Fruit fly (Drosophila melanogaster) whole organism, prepupa: ENCODE data around the gene rsh.

Experiments used
- CG10631 ChIP-seq: fragments of 200-800 bp; sonication (Bioruptor generic); optimal IDR thresholded peaks from 2 replicates; lab custom pipeline; 2016; ENCODE audit warnings: missing biosample characterization, missing genetic modification characterization
- CG11294 ChIP-seq: fragments of 200-800 bp; sonication (Bioruptor generic); IDR thresholded peaks from 2 replicates; pipeline ENCODE4 v1.3.6; 2022; ENCODE audit warnings: missing biosample characterization, missing genetic modification characterization
- CG11902 ChIP-seq: fragments of 200-800 bp; sonication (Bioruptor generic); optimal IDR thresholded peaks from 3 replicates; lab custom pipeline; 2016; ENCODE audit warnings: missing biosample characterization, missing genetic modification characterization
- CG15336 ChIP-seq: fragments of 200-800 bp; sonication (Bioruptor generic); IDR thresholded peaks from 2 replicates; pipeline ENCODE4 v1.3.6; 2022; ENCODE audit warnings: missing biosample characterization, missing genetic modification characterization
- CG3032 ChIP-seq: fragments of 200-800 bp; optimal IDR thresholded peaks from 2 replicates; lab custom pipeline; 2019; ENCODE audit warnings: missing biosample characterization, mild to moderate bottlenecking, missing genetic modification characterization, moderate library complexity
- CG32006 ChIP-seq: fragments of 200-800 bp; sonication (Bioruptor generic); optimal IDR thresholded peaks from 3 replicates; lab custom pipeline; 2017; ENCODE audit warnings: missing biosample characterization, mild to moderate bottlenecking, missing genetic modification characterization
- CG3919 ChIP-seq: fragments of 200-800 bp; sonication (Bioruptor generic); optimal IDR thresholded peaks from 3 replicates; lab custom pipeline; 2016; ENCODE audit warnings: missing biosample characterization, missing genetic modification characterization
- CG6276 ChIP-seq: fragments of 200-800 bp; sonication (Bioruptor generic); optimal IDR thresholded peaks from 2 replicates; lab custom pipeline; 2017; ENCODE audit warnings: missing biosample characterization, mild to moderate bottlenecking, missing genetic modification characterization
- CG6808 ChIP-seq: fragments of 200-800 bp; sonication (Bioruptor generic); optimal IDR thresholded peaks from 3 replicates; lab custom pipeline; 2017; ENCODE audit warnings: missing biosample characterization, missing genetic modification characterization, mild to moderate bottlenecking, moderate library complexity, missing genetic modification reagents
- CG6854 ChIP-seq: fragments of 200-800 bp; sonication (Bioruptor generic); optimal IDR thresholded peaks from 2 replicates; lab custom pipeline; 2017; ENCODE audit warnings: missing biosample characterization, mild to moderate bottlenecking, missing genetic modification characterization
- CG7368 ChIP-seq: fragments of 200-800 bp; sonication (Bioruptor generic); optimal IDR thresholded peaks from 3 replicates; lab custom pipeline; 2016; ENCODE audit warnings: missing biosample characterization, missing genetic modification characterization
- CG8119 ChIP-seq: fragments of 200-800 bp; sonication (Bioruptor generic); IDR thresholded peaks from 3 replicates; pipeline ENCODE4 v1.3.6; 2022; ENCODE audit warnings: missing biosample characterization, missing genetic modification characterization
- CG8319 ChIP-seq: fragments of 200-800 bp; sonication (Bioruptor generic); optimal IDR thresholded peaks from 3 replicates; lab custom pipeline; 2016; ENCODE audit warnings: missing biosample characterization, missing genetic modification characterization
- CG8632 ChIP-seq: fragments of 200-800 bp; sonication (Bioruptor generic); optimal IDR thresholded peaks from 3 replicates; lab custom pipeline; 2016; ENCODE audit warnings: missing biosample characterization, missing genetic modification characterization
- Eip75B ChIP-seq: fragments of 200-800 bp; sonication (Bioruptor generic); optimal IDR thresholded peaks from 3 replicates; lab custom pipeline; 2016; ENCODE audit warnings: missing biosample characterization, missing genetic modification characterization
- Eip78C ChIP-seq: fragments of 200-800 bp; sonication (Bioruptor generic); peaks from one replicate; lab custom pipeline; 2016; ENCODE audit warnings: missing biosample characterization, missing genetic modification characterization
- Ets21C ChIP-seq: fragments of 200-800 bp; sonication (Bioruptor generic); optimal IDR thresholded peaks from 3 replicates; lab custom pipeline; 2016; ENCODE audit warnings: missing biosample characterization, missing genetic modification characterization
- Hr39 ChIP-seq: fragments of 200-800 bp; sonication (Bioruptor generic); optimal IDR thresholded peaks from 2 replicates; lab custom pipeline; 2016; ENCODE audit warnings: missing biosample characterization, missing genetic modification characterization
- Lpt ChIP-seq: fragments of 200-800 bp; sonication (Bioruptor generic); optimal IDR thresholded peaks from 3 replicates; lab custom pipeline; 2016; ENCODE audit warnings: missing biosample characterization, missing genetic modification characterization
- Sox14 ChIP-seq: fragments of 200-800 bp; sonication (Bioruptor generic); optimal IDR thresholded peaks from 3 replicates; lab custom pipeline; 2016; ENCODE audit warnings: missing biosample characterization, missing genetic modification characterization
- Sox15 ChIP-seq: fragments of 200-800 bp; sonication (Bioruptor generic); optimal IDR thresholded peaks from 3 replicates; lab custom pipeline; 2016; ENCODE audit warnings: missing biosample characterization, missing genetic modification characterization
- acj6 ChIP-seq: fragments of 200-800 bp; sonication (Bioruptor generic); optimal IDR thresholded peaks from 3 replicates; lab custom pipeline; 2016; ENCODE audit warnings: missing biosample characterization, missing genetic modification characterization
- cyc ChIP-seq: fragments of 200-800 bp; sonication (Bioruptor generic); optimal IDR thresholded peaks from 3 replicates; lab custom pipeline; 2016; ENCODE audit warnings: missing biosample characterization, missing genetic modification characterization
- dac ChIP-seq: fragments of 200-800 bp; sonication (Bioruptor generic); optimal IDR thresholded peaks from 2 replicates; lab custom pipeline; 2017; ENCODE audit warnings: missing biosample characterization, mild to moderate bottlenecking, missing genetic modification characterization
- dsx ChIP-seq: fragments of 200-800 bp; optimal IDR thresholded peaks from 3 replicates; lab custom pipeline; 2019; ENCODE audit warnings: missing biosample characterization, mild to moderate bottlenecking, missing genetic modification characterization, moderate library complexity; ENCODE audit not compliant: poor library complexity, severe bottlenecking
- eg ChIP-seq: fragments of 200-800 bp; sonication (Bioruptor generic); IDR thresholded peaks from 3 replicates; pipeline ENCODE4 v1.3.6; 2022; ENCODE audit warnings: missing biosample characterization, missing genetic modification characterization
- fd59A ChIP-seq: fragments of 200-800 bp; sonication (Bioruptor generic); optimal IDR thresholded peaks from 2 replicates; lab custom pipeline; 2017; ENCODE audit warnings: missing biosample characterization, mild to moderate bottlenecking, missing genetic modification characterization, missing genetic modification reagents
- fkh ChIP-seq: fragments of 200-800 bp; sonication (Bioruptor generic); optimal IDR thresholded peaks from 3 replicates; lab custom pipeline; 2017; ENCODE audit warnings: missing biosample characterization, mild to moderate bottlenecking, missing genetic modification characterization, moderate library complexity
- lz ChIP-seq: fragments of 200-800 bp; sonication (Bioruptor generic); optimal IDR thresholded peaks from 3 replicates; lab custom pipeline; 2016; ENCODE audit warnings: missing biosample characterization, missing genetic modification characterization
- ss ChIP-seq, 2 experiments: fragments of 200-800 bp; sonication (Bioruptor generic); optimal IDR thresholded peaks; 2 replicates in 1 of 2; 3 replicates in 1 of 2; lab custom pipeline; 2017 to 2018; ENCODE audit warnings: mild to moderate bottlenecking in 2 of 2, missing biosample characterization in 2 of 2, missing genetic modification characterization in 2 of 2, moderate library complexity in 1 of 2
- svp ChIP-seq: fragments of 200-800 bp; sonication (Bioruptor generic); peaks from one replicate; lab custom pipeline; 2016; ENCODE audit warnings: missing biosample characterization, missing genetic modification characterization
- vri ChIP-seq: fragments of 200-800 bp; sonication (Bioruptor generic); optimal IDR thresholded peaks from 3 replicates; lab custom pipeline; 2016; ENCODE audit warnings: missing biosample characterization, mild to moderate bottlenecking, missing genetic modification characterization

Gene rsh

DNA sequence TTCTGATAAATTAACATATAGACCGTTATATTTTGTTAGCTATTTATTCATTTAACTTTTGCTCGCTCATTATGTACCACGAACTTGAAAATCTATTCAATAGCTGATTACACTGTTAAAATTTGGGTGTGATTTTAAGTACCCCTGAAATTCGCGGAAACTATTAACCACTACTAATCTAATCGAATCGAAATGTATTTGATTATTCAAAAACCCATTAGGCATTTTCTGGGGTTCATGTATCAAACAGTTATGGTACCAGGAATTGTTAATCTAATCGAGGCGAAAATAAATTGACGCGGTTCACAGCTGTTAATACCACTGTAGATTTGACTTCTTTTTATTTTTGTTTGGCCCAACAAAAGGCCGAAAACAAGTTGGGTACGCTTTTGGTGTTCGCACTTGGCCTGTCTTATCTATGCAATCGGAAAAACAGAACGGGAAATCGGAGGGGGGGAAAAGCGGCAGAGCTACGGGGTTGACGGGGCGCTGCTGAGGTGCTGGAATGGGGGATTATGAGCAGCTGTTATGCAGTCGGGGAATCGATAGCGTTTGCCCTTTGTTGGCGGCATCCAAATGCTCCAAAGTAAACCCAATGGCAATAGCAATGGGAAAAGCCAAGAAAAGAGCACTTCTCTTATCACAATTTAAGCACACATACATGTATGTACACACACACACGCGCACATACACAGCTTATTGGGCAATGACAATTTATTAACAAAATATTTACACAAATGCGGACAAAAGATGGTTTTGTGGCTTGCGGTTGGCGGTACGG lies 99.8 kb downstream of the rsh start (continued):
- TF ChIP-seq Sox15 (GFP tag; lab: Kevin White, UChicago): no peak
- TF ChIP-seq Eip75B (GFP tag; lab: Kevin White, UChicago): no peak
- no peak for TF ChIP-seq lz
- peak; percentile 13 for TF ChIP-seq Ets21C (GFP tag; lab: Kevin White, UChicago)
- TF ChIP-seq CG11294 (GFP tag; lab: Robert Waterston, UW): no peak
- no peak for TF ChIP-seq CG3032
- TF ChIP-seq fd59A (GFP tag; lab: Kevin White, UChicago): no peak
- no peak for TF ChIP-seq CG15336 (GFP tag; lab: Robert Waterston, UW)
- TF ChIP-seq CG8319 (GFP tag; lab: Kevin White, UChicago): no peak

DNA sequence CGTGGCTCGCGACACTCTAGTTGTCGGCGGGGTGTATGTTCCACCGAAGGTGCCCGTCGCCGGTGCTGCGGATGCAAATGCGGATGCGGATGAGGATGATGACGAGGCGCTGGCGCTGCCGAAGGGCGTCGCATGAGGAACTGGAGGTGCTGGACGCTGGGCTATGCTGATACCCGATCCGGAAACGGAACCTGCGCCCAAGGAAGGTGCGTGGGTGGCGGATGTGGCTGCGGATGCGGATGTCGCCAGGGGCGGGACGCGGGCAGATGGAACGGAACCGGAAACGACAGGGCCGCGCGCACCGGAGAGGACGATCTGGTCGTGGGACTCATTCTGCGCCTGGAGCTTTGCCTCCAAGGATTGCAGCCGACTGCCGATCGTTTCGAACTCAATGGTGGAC lies 101.0 kb downstream of the rsh start:
- TF ChIP-seq vri (GFP tag; lab: Kevin White, UChicago) (no peak), Eip78C (peak; percentile 7)

DNA sequence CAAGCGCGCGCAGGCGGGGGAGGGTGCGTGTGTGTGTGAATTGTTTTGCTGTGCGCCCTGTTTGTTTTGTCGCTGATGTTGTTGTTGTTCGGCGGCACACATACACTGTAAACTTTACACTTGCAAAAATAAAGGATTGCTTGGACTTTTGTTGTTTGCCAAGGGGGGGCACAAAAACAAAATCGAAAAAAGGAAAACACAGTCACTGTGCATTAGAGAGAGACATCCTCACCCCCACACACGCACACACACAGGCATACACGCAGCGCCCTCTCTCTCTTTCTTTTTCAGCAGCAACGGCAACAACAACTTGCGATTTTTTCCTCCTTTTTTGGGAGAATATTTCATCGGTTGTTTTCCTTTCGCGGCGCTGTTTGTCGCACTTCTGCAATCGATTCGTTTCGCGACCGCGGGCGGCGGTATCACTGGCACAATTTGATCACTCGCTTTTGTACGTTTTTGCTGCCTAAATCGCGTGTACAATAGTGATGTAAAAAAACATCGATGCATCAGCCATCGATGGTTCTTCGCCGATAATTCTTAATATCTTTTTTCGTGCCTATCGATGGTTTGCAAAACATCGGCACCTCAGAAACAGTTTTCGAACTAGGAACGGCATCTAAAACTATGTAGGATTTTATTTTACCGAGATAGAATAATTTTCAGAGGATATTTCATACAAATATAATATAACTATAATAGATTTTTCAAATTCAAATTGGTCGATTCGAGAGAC lies 101.7 kb downstream of the rsh start, which contains the start of gene hep:
hep (minus strand) TSS at position 515 of the 736 bp plus-strand sequence.
- TF ChIP-seq CG8119 (GFP tag; lab: Robert Waterston, UW): peak; percentile 52; the same call in 2 of the 3 replicates
- TF ChIP-seq CG8632 (GFP tag; lab: Kevin White, UChicago): peak; percentile 30
- TF ChIP-seq CG11902: no peak
- TF ChIP-seq CG7368 (GFP tag; lab: Kevin White, UChicago): no peak
- TF ChIP-seq dsx (GFP tag; lab: Kevin White, UChicago): peak; percentile 7
- TF ChIP-seq Lpt: peak; percentile 19
- no peak for TF ChIP-seq dac
- TF ChIP-seq CG15336 (GFP tag; lab: Robert Waterston, UW): peak; percentile 28; the same call in 1 of the 2 replicates
- peak; percentile 69 for TF ChIP-seq fkh (GFP tag; lab: Kevin White, UChicago)
- peak; percentile 63 for TF ChIP-seq Eip78C
- no peak for TF ChIP-seq acj6 (GFP tag; lab: Kevin White, UChicago)
- TF ChIP-seq CG3919 (GFP tag; lab: Kevin White, UChicago): peak; percentile 36
- no peak for TF ChIP-seq Hr39
- TF ChIP-seq CG6854 (GFP tag; lab: Kevin White, UChicago): peak; percentile 29
- TF ChIP-seq CG6276: peak; percentile 42
- TF ChIP-seq CG32006: peak; percentile 35
- TF ChIP-seq fd59A (GFP tag; lab: Kevin White, UChicago): peak; percentile 1
- no peak for TF ChIP-seq vri (GFP tag; lab: Kevin White, UChicago)
- peak; percentile 16 to 50 for TF ChIP-seq ss (GFP tag; optimal IDR thresholded peaks at IDR 0.05; lab: Kevin White, UChicago)
- TF ChIP-seq Sox14 (GFP tag; lab: Kevin White, UChicago): peak; percentile 5

DNA sequence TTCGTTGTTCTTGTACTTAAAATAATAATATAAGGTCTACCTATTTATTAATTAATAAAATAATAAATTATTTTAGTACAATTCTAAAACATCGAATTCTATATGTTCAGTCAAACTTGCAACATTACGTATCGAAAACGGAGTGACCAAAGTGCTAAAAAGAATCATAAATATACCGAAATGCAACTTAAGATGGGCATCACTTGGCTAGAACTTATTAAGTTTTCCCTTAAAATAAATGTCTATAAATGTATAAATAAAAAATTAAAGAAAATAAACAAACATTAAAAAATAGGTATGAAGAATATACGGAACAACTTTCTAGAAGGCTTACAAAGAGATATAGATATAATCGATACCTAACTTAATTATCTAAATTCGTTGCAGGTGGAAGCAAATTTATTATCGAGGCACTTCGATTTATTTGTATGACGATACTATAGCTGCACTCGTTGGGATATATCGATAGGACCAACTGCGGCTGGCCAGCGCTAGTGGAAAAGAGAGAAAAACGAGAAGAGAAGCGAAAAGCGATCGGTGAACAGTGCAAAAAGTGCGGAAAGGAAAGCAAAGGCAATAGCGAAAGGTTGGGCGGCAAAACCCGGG lies 102.3 kb downstream of the rsh start, which contains the start of gene lic:
lic (plus strand) TSS at position 490 of the 606 bp plus-strand sequence.
- no peak for TF ChIP-seq CG10631 (GFP tag; lab: Kevin White, UChicago)
- no peak for TF ChIP-seq Sox14 (GFP tag; lab: Kevin White, UChicago)
- no peak for TF ChIP-seq eg
- no peak for TF ChIP-seq CG6854 (GFP tag; lab: Kevin White, UChicago)
- TF ChIP-seq CG6808 (GFP tag; lab: Kevin White, UChicago): peak; percentile 92
- no peak for TF ChIP-seq cyc (GFP tag; lab: Kevin White, UChicago)
- peak; percentile 6 for TF ChIP-seq svp (GFP tag; lab: Kevin White, UChicago)
- no peak for TF ChIP-seq CG3919 (GFP tag; lab: Kevin White, UChicago)
